Fruit fly (Drosophila melanogaster): ENCODE results near the gene CG5194.

CG5194 gene

DNA sequence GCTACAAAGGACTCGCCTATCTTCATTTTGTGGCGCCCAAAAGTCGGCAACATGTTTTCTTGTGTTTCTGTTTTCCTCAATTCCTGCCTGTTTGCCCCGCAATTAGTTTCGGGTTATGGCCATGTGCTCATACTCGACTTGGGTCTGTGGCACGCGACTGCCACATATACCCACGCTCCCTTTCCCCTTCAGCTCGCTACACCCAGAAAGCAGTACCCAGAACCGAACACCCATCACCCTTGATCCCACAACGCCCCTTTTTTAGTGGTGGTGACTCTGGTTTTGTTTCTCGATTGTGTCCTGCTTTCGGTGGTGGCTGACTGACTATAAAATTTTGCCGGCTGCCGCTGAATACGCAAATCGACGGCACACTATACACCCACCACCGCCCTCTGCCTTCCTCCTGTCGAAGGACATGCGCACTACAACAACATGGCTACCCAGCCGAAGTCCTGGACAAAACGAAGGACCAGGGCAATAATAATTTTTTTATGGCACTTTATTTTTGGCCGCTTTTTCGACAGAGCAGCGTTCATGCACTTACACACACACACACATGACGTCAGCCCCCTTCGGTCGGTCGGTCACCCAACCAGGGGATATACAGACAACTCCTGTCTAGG, 40.9 kb upstream of the CG5194 start:
- TF ChIP-seq ey (GFP tag; optimal IDR thresholded peaks at IDR 0.05) = no peak
- no peak for TF ChIP-seq Vsx2 (GFP tag; optimal IDR thresholded peaks at IDR 0.05; ENCODE audit: partially characterized antibody)
- TF ChIP-seq GATAd (GFP tag; optimal IDR thresholded peaks at IDR 0.05) = no peak
- no peak for TF ChIP-seq brk (GFP tag; optimal IDR thresholded peaks at IDR 0.05)
- TF ChIP-seq h (GFP tag; optimal IDR thresholded peaks at IDR 0.05) = no peak
- no peak for TF ChIP-seq Dfd (GFP tag; optimal IDR thresholded peaks at IDR 0.05)
- no peak for TF ChIP-seq Sp1 (GFP tag; optimal IDR thresholded peaks at IDR 0.05)
- TF ChIP-seq woc (GFP tag; optimal IDR thresholded peaks at IDR 0.05) = no peak

DNA sequence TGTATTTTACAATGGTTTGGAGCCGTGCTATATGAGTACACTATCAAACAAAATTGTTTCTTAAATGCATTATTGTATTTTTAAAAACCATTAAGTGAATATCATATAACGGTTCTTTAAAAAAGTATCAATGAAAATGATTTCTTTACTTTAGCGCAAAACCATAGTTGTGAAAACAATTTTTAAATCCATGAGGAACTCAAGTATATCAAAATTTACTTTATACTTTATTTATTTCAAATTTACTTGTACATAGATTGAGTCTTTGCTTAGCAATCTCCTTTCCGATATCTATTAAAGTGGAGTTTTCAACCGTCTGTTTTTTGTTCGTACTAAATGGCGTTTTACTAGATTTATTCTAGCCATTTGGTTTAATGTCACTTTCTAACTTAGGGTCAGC, 37.4 kb upstream of the CG5194 start, which contains the start of gene Argk2:
Argk2 (plus strand) TSS at position 378 of the 400 bp plus-strand sequence.
- TF ChIP-seq CG32264 (GFP tag; optimal IDR thresholded peaks at IDR 0.05) (no peak), Myc (optimal IDR thresholded peaks at IDR 0.05) (peak; percentile 82), GATAd (GFP tag; optimal IDR thresholded peaks at IDR 0.05) (no peak), HLH106 (tag; optimal IDR thresholded peaks at IDR 0.05) (peak; percentile 28)

DNA sequence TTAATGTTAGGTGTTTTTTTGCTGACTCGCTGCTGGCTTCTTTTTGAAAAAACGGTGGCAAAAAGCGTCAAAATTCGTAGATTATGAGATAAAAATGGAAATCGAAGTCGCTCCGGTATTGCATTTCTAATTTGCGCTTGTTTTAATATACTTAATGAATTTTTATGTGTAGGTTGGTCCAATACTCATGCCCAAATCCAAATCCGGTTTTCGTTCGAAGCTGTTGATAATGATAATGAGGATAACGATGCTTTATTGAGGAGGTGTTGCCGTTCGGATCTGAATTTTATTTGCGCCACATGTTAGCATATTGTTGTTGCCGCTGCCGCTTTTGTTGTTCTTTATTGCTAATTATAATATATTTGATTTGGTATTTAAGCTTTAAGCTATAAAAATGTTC, 36.6 kb upstream of the CG5194 start:
- no peak for TF ChIP-seq rgr (GFP tag; optimal IDR thresholded peaks at IDR 0.05)
- no peak for TF ChIP-seq CG9705 (GFP tag; optimal IDR thresholded peaks at IDR 0.05)
- no peak for TF ChIP-seq ey (GFP tag; optimal IDR thresholded peaks at IDR 0.05)
- TF ChIP-seq Vsx2 (GFP tag; optimal IDR thresholded peaks at IDR 0.05; ENCODE audit: partially characterized antibody) = no peak
- no peak for TF ChIP-seq N (GFP tag; optimal IDR thresholded peaks at IDR 0.05)
- TF ChIP-seq HLH106 (tag; optimal IDR thresholded peaks at IDR 0.05) = no peak
- no peak for TF ChIP-seq psq (GFP tag; optimal IDR thresholded peaks at IDR 0.05)
- TF ChIP-seq Dfd (GFP tag; optimal IDR thresholded peaks at IDR 0.05) = no peak
- TF ChIP-seq h (GFP tag; optimal IDR thresholded peaks at IDR 0.05) = no peak
- TF ChIP-seq tai (GFP tag; optimal IDR thresholded peaks at IDR 0.05) = no peak
- no peak for TF ChIP-seq Mio (GFP tag; optimal IDR thresholded peaks at IDR 0.05)
- no peak for TF ChIP-seq Sp1 (GFP tag; optimal IDR thresholded peaks at IDR 0.05)
- no peak for TF ChIP-seq brk (GFP tag; optimal IDR thresholded peaks at IDR 0.05)
- TF ChIP-seq Jra (GFP tag; optimal IDR thresholded peaks at IDR 0.05) = no peak
- TF ChIP-seq dmrt93B (GFP tag; optimal IDR thresholded peaks at IDR 0.05) = no peak
- TF ChIP-seq lola (GFP tag; optimal IDR thresholded peaks at IDR 0.05) = no peak
- TF ChIP-seq fru (GFP tag; optimal IDR thresholded peaks at IDR 0.05) = no peak

DNA sequence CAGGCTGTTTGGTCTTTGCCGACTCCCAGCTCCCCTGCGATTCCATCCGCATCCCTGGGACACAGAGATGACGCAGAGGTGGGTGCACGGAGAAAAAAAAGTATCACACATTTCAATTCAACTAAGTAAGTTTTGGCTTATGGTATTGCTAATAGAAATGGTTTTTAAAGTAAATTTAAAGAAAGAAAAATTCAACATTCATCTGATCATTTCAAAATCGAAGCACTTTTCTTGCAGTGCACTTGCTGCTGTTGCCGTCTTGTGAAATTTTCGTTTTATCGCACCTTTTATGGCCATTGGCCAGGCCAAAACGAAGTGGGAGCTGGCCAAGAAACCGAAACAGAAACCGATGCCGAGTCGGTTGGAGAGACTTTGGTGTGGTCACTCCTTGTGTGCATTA, 35.7 kb upstream of the CG5194 start:
- no peak for TF ChIP-seq Rel (GFP tag; optimal IDR thresholded peaks at IDR 0.05)
- TF ChIP-seq Rel (tag; optimal IDR thresholded peaks at IDR 0.05) = peak; percentile 5
- peak; percentile 41 for TF ChIP-seq sage (GFP tag; optimal IDR thresholded peaks at IDR 0.05)
- TF ChIP-seq fru (GFP tag; optimal IDR thresholded peaks at IDR 0.05) = peak; percentile 88
- TF ChIP-seq dsf (GFP tag; optimal IDR thresholded peaks at IDR 0.05; ENCODE audit: borderline replicate concordance) = no peak
- no peak for TF ChIP-seq usp (GFP tag; optimal IDR thresholded peaks at IDR 0.05)
- TF ChIP-seq ey (GFP tag; optimal IDR thresholded peaks at IDR 0.05) = peak; percentile 78
- TF ChIP-seq dmrt93B (GFP tag; optimal IDR thresholded peaks at IDR 0.05) = peak; percentile 59
- no peak for TF ChIP-seq lola (GFP tag; optimal IDR thresholded peaks at IDR 0.05)
- TF ChIP-seq CG9705 (GFP tag; optimal IDR thresholded peaks at IDR 0.05) = peak; percentile 44
- peak; percentile 69 for TF ChIP-seq woc (GFP tag; optimal IDR thresholded peaks at IDR 0.05)
- peak; percentile 63 for TF ChIP-seq Hnf4 (GFP tag; optimal IDR thresholded peaks at IDR 0.05)
- peak in 1 of 2 experiments; percentile 85 for TF ChIP-seq foxo (GFP tag; optimal IDR thresholded peaks at IDR 0.05)
- no peak for TF ChIP-seq Abd-B (GFP tag; optimal IDR thresholded peaks at IDR 0.05)
- no peak for TF ChIP-seq Hr83 (GFP tag; optimal IDR thresholded peaks at IDR 0.05; ENCODE audit: poor library complexity, severe bottlenecking)
- TF ChIP-seq dl (GFP tag; optimal IDR thresholded peaks at IDR 0.05; ENCODE audit: insufficient read depth in 1 of 2, partially characterized antibody in 2 of 2) = no peak
- peak; percentile 54 for TF ChIP-seq Jra (GFP tag; optimal IDR thresholded peaks at IDR 0.05)
- peak; percentile 71 for TF ChIP-seq CG32264 (GFP tag; optimal IDR thresholded peaks at IDR 0.05)
- TF ChIP-seq Sp1 (GFP tag; optimal IDR thresholded peaks at IDR 0.05) = peak; percentile 64
- TF ChIP-seq Hr78 (GFP tag; optimal IDR thresholded peaks at IDR 0.05) = no peak
- peak; percentile 81 for TF ChIP-seq OdsH (GFP tag; optimal IDR thresholded peaks at IDR 0.05)
- TF ChIP-seq brk (GFP tag; optimal IDR thresholded peaks at IDR 0.05) = peak; percentile 48
- no peak for TF ChIP-seq N (GFP tag; optimal IDR thresholded peaks at IDR 0.05)
- TF ChIP-seq tai (GFP tag; optimal IDR thresholded peaks at IDR 0.05) = no peak
- TF ChIP-seq CrebA (GFP tag; optimal IDR thresholded peaks at IDR 0.05; ENCODE audit: borderline replicate concordance) = no peak
- no peak for TF ChIP-seq pan (optimal IDR thresholded peaks at IDR 0.05)
- peak; percentile 79 for TF ChIP-seq HLH106 (tag; optimal IDR thresholded peaks at IDR 0.05)
- TF ChIP-seq psq (GFP tag; optimal IDR thresholded peaks at IDR 0.05) = peak; percentile 64
- peak; percentile 79 for TF ChIP-seq br (GFP tag; optimal IDR thresholded peaks at IDR 0.05)
- no peak for TF ChIP-seq Myc (optimal IDR thresholded peaks at IDR 0.05)
- TF ChIP-seq GATAd (GFP tag; optimal IDR thresholded peaks at IDR 0.05) = no peak
- TF ChIP-seq h (GFP tag; optimal IDR thresholded peaks at IDR 0.05) = peak; percentile 88
- no peak for TF ChIP-seq Vsx2 (GFP tag; optimal IDR thresholded peaks at IDR 0.05; ENCODE audit: partially characterized antibody)
- TF ChIP-seq rgr (GFP tag; optimal IDR thresholded peaks at IDR 0.05) = peak; percentile 69

Data from whole organism, wandering third instar larva.